Worm (Caenorhabditis elegans): ENCODE measurements around the gene Y32G9A.5.
A peak's percentile ranks its signal among the peaks of the same experiment; 100 is the strongest.

Gene Y32G9A.5

DNA sequence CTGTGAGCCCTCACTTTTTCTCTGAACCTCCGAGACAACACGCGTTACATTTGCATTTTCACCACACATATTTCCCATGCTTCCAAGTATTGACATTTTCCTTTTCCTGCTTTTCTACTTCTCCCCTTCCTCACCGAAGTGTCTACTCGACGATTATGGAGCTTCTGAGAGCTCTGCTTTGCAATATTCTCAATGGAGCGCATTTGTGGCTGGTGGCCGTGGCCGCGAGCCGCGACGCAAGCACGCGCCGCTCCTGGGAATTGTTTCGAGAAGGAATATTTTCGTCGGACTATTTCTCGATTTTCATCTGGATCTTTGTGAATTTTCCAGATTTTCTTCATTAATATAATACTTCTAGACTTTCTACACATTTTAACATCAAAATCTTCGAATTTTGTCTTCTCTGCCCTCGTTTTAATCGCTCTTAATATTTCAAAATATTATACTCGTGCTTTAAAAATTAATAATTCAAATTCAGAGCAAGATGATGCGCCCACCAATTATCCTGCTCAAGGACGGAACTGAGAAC lies 35.6 kb upstream of the Y32G9A.5 start, which contains the start of the genes T10B5.4 and cct-7 (continued):
- TF ChIP-seq D1046.2 (GFP tag; IDR thresholded peaks at IDR 0.05) (0 out of 2 replicates have a peak, but pooled peaks have one; percentile 55), nhr-11 (tag; optimal IDR thresholded peaks at IDR 0.05) (peak; percentile 92), spr-1 (tag; optimal IDR thresholded peaks at IDR 0.05) (peak; percentile 42), lir-3 (tag; optimal IDR thresholded peaks at IDR 0.05) (no peak), madf-5 (GFP tag; IDR thresholded peaks at IDR 0.05) (0 out of 4 replicates have a peak, but pooled peaks of 1 of the 2 experiments have one; percentile 32), nhr-102 (tag; optimal IDR thresholded peaks at IDR 0.05) (peak; percentile 22), nhr-42 (GFP tag; IDR thresholded peaks at IDR 0.05) (no peak), dve-1 (tag; optimal IDR thresholded peaks at IDR 0.05; ENCODE audit: insufficient read depth) (peak; percentile 90), Y48G9A.11 (GFP tag; IDR thresholded peaks at IDR 0.05) (no peak; the same call in 1 of the 2 replicates), snpc-4 (tag; optimal IDR thresholded peaks at IDR 0.05) (peak; percentile 9), nhr-10 (tag; optimal IDR thresholded peaks at IDR 0.05) (no peak), lsy-2 (tag; optimal IDR thresholded peaks at IDR 0.05) (peak; percentile 75 to 93), tag-97 (GFP tag; IDR thresholded peaks at IDR 0.05) (no peak), sdz-12 (GFP tag; optimal IDR thresholded peaks at IDR 0.05) (no peak), lin-38 (GFP tag; IDR thresholded peaks at IDR 0.05) (peak; percentile 97), hmg-1.1 (GFP tag; IDR thresholded peaks at IDR 0.05) (peak; percentile 89), ceh-20 (GFP tag; IDR thresholded peaks at IDR 0.05) (peak; percentile 70; the same call in 1 of the 2 replicates), ceh-28 (tag; optimal IDR thresholded peaks at IDR 0.05) (no peak), zip-2 (tag; optimal IDR thresholded peaks at IDR 0.05) (no peak), madf-9 (GFP tag; conservative IDR thresholded peaks at IDR 0.05) (no peak), zip-11 (GFP tag; IDR thresholded peaks at IDR 0.05) (no peak), attf-4 (tag; optimal IDR thresholded peaks at IDR 0.05) (no peak), mes-2 (tag; optimal IDR thresholded peaks at IDR 0.05; ENCODE audit: poor library complexity, severe bottlenecking) (peak; percentile 96), ceh-82 (tag; optimal IDR thresholded peaks at IDR 0.05) (no peak), set-16 (GFP tag; IDR thresholded peaks at IDR 0.05) (peak; percentile 66), vab-7 (GFP tag; IDR thresholded peaks at IDR 0.05) (peak; percentile 89), daf-16 (GFP tag; optimal IDR thresholded peaks at IDR 0.05) (no peak), daf-16 (tag; optimal IDR thresholded peaks at IDR 0.05) (peak; percentile 46), nhr-237 (tag; optimal IDR thresholded peaks at IDR 0.05) (peak; percentile 36), egl-43 (GFP tag; IDR thresholded peaks at IDR 0.05) (peak; percentile 80), pha-4 (GFP tag; IDR thresholded peaks at IDR 0.05) (0 out of 2 replicates have a peak, but pooled peaks have one; percentile 22), pha-4 (tag; optimal IDR thresholded peaks at IDR 0.05) (no peak), mxl-2 (GFP tag; conservative IDR thresholded peaks at IDR 0.05) (no peak), pqm-1 (tag; optimal IDR thresholded peaks at IDR 0.05) (peak; percentile 36), ceh-62 (tag; optimal IDR thresholded peaks at IDR 0.05) (no peak), skn-1 (tag; optimal IDR thresholded peaks at IDR 0.05) (no peak), lin-13 (GFP tag; optimal IDR thresholded peaks at IDR 0.05) (peak; percentile 92), aha-1 (tag) (peak; percentile 98), nhr-25 (tag; optimal IDR thresholded peaks at IDR 0.05; ENCODE audit: borderline replicate concordance, insufficient read depth) (peak; percentile 18), aly-2 (tag; optimal IDR thresholded peaks at IDR 0.05) (no peak), nhr-48 (tag; optimal IDR thresholded peaks at IDR 0.05) (peak; percentile 25), lin-39 (tag; optimal IDR thresholded peaks at IDR 0.05) (no peak), dmd-8 (GFP tag; IDR thresholded peaks at IDR 0.05) (no peak), nhr-76 (tag; optimal IDR thresholded peaks at IDR 0.05) (no peak), egl-27 (tag; optimal IDR thresholded peaks at IDR 0.05) (no peak), ztf-11 (tag; optimal IDR thresholded peaks at IDR 0.05) (no peak), ctbp-1 (GFP tag; IDR thresholded peaks at IDR 0.05) (peak; percentile 79), daf-8 (GFP tag; IDR thresholded peaks at IDR 0.05) (no peak), saeg-2 (GFP tag; IDR thresholded peaks at IDR 0.05) (peak; percentile 59; the same call in 1 of the 2 replicates), unc-39 (tag; optimal IDR thresholded peaks at IDR 0.05) (no peak), zag-1 (tag; optimal IDR thresholded peaks at IDR 0.05) (peak; percentile 24), R02D3.7 (tag; optimal IDR thresholded peaks at IDR 0.05) (no peak)
